Worm (Caenorhabditis elegans) whole organism, L4/young adult: ENCODE data around the gene sbt-1.

Experiments
- W03F9.2 ChIP-seq: fragments of 150-350 bp; optimal IDR thresholded peaks from 2 replicates; lab custom pipeline; 2014; ENCODE audit warnings: missing biosample characterization, missing genetic modification characterization
- dao-5 ChIP-seq: sonication (generic microtip); optimal IDR thresholded peaks from 2 replicates; lab custom pipeline; 2016; ENCODE audit warnings: missing genotype, missing genetic modification characterization, moderate library complexity, missing compliant biosample characterization
- him-1 ChIP-seq: sonication (generic microtip); optimal IDR thresholded peaks from 2 replicates; lab custom pipeline; 2016; ENCODE audit warnings: missing genotype, missing genetic modification reagents, missing genetic modification characterization, missing compliant biosample characterization

The sbt-1 gene

ce11 chrV:20828820-20829219, at the start of gene sbt-1:
Gene sbt-1 (minus strand): TSS chrV:20828881.
- TF ChIP-seq him-1 (tag; lab: Kevin White, UChicago) = peak; percentile 40
- no peak for TF ChIP-seq W03F9.2 (tag; lab: Kevin White, UChicago)

ce11 chrV:20875324-20875723, 46.6 kb upstream of the sbt-1 start:
- no peak for TF ChIP-seq W03F9.2 (tag; lab: Kevin White, UChicago)
- no peak for TF ChIP-seq dao-5
- TF ChIP-seq him-1 (tag; lab: Kevin White, UChicago) = no peak

DNA sequence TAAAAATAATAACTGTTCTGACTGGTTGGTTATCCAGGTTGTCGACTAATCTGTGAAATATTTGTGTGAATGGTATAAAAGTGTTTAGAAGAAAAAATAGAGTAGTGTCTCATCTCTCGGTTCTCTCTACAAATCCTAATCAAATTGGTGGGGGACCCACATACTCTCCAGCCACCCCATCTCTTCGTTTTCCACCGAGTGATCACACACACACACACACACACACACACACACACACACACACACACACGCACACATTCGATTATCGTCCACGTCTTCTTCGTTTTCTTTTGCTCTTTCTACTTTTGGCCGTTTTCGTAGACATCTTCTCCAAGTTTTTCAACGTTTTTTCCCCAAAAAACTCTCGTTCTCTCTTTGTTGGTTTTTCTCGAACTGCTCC, 44.5 kb upstream of the sbt-1 start:
- TF ChIP-seq W03F9.2 (tag; lab: Kevin White, UChicago) = no peak
- TF ChIP-seq him-1 (tag; lab: Kevin White, UChicago) = no peak
- no peak for TF ChIP-seq dao-5

ce11 chrV:20871194-20871593, 42.5 kb upstream of the sbt-1 start:
- no peak for TF ChIP-seq dao-5
- TF ChIP-seq W03F9.2 (tag; lab: Kevin White, UChicago) = no peak
- no peak for TF ChIP-seq him-1 (tag; lab: Kevin White, UChicago)

DNA sequence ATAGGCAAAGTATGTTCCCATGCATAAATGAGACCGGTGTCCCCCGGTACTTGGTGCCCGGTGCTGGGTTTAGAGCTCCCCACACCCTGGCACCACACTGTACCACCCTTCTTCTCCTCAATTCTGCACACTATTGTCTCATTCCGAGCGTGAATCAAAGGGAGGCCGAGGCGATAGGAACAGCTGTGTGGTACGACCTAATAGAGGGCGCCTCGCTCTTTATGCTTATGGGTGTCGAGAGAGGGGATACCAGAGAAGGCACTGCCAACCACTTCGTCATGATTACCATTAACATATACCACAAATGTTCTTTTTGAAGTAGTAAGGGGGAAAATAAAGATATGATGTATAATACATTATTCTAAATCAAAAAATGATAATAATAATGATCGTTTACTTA, 42.0 kb upstream of the sbt-1 start:
- no peak for TF ChIP-seq him-1 (tag; lab: Kevin White, UChicago)
- no peak for TF ChIP-seq dao-5
- TF ChIP-seq W03F9.2 (tag; lab: Kevin White, UChicago) = no peak

ce11 chrV:20868329-20868728, 39.6 kb upstream of the sbt-1 start, which contains the start of gene F31D4.8:
Gene F31D4.8 (minus strand): TSS chrV:20868429.
- TF ChIP-seq him-1 (tag; lab: Kevin White, UChicago) = no peak
- no peak for TF ChIP-seq W03F9.2 (tag; lab: Kevin White, UChicago)
- no peak for TF ChIP-seq dao-5

DNA sequence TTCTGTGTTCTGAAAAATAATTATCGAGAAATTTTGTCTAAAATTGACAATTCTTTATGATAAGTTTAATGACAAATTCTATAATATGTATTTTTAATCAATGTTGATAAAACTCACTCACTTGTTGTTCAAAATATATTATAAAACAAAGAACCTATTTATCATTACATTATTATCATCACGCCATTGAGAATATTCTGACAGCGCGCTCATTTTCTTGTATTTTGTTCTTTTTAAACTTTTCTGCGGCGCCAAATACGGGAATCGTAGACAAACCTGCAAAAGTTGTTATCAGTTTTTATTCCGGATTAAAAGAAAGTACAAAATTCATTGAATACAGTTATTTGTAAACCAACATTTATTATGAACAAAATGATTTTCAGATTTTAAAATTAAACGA, 37.7 kb upstream of the sbt-1 start:
- TF ChIP-seq W03F9.2 (tag; lab: Kevin White, UChicago) (peak; percentile 33), dao-5 (no peak), him-1 (tag; lab: Kevin White, UChicago) (no peak)

ce11 chrV:20862681-20863080, 34.0 kb upstream of the sbt-1 start, which contains the start of gene twk-35:
Gene twk-35 (plus strand): TSS chrV:20862981.
- TF ChIP-seq W03F9.2 (tag; lab: Kevin White, UChicago) (no peak), dao-5 (no peak)

DNA sequence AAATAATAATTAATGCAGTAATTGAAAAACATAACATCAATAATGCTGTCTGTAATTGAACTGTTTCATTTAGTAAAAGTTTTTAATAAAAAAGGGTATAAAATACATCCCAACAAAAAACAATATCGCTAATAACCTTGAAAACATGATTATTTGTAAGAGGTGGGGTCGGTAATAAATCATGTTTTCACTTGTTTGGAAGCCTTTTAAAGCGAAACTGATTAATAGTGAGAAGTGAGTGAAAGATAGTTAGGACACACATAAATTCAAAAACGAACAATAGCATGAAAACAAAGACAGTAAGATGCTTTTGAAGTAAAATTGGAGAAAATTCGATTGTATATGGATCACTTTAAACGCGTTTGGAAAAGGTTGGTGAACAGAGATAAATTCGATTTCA, 32.4 kb upstream of the sbt-1 start, which contains the start of gene try-4:
TSS of gene try-4 (minus strand) at position 74 of the 400 bp plus-strand sequence.
- no peak for TF ChIP-seq W03F9.2 (tag; lab: Kevin White, UChicago)
- TF ChIP-seq dao-5 = no peak
- no peak for TF ChIP-seq him-1 (tag; lab: Kevin White, UChicago)

DNA sequence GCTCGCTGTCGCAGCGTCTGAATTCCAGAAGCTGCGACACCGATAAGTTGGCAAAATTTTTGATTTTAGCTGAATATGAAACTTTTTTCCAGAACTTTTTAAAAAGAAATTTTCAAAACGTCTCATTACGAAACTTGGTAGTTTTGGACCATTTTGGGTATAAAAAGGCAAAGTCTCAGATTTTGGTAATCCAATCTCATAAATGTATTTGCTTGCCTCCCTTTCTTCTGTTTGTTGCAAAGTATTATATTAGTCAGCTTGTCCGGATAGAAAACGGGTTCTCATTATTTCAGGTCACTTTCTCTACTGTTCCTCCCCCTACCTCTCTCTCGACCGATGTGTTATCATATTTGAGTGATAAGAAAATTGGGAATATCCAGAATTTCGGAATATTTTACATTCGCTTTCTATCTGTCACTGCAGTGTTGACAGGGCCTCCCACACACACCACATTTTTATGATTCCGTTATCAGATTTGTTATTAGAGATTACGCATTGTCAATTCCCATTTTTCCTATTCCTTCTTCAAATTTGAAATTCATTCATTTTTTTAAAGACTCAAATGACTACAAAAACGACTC, 25.0 kb upstream of the sbt-1 start, which contains the start of gene F31D4.5:
TSS of gene F31D4.5 (plus strand) at position 491 of the 581 bp plus-strand sequence.
- no peak for TF ChIP-seq dao-5
- no peak for TF ChIP-seq him-1 (tag; lab: Kevin White, UChicago)
- TF ChIP-seq W03F9.2 (tag; lab: Kevin White, UChicago) = no peak

ce11 chrV:20851847-20852386, 23.2 kb upstream of the sbt-1 start, which contains the start of gene ndua-1:
Gene ndua-1 (minus strand): TSS chrV:20851897.
- no peak for TF ChIP-seq dao-5
- peak; percentile 60 for TF ChIP-seq W03F9.2 (tag; lab: Kevin White, UChicago)
- TF ChIP-seq him-1 (tag; lab: Kevin White, UChicago) = no peak

- TF ChIP-seq W03F9.2 (tag; lab: Kevin White, UChicago) = no peak
- no peak for TF ChIP-seq dao-5
- no peak for TF ChIP-seq him-1 (tag; lab: Kevin White, UChicago)
Measured at ce11 chrV:20850580-20850979, 21.9 kb upstream of the sbt-1 start, which contains the start of gene clec-264. Gene clec-264 (minus strand): TSS chrV:20850701.

DNA sequence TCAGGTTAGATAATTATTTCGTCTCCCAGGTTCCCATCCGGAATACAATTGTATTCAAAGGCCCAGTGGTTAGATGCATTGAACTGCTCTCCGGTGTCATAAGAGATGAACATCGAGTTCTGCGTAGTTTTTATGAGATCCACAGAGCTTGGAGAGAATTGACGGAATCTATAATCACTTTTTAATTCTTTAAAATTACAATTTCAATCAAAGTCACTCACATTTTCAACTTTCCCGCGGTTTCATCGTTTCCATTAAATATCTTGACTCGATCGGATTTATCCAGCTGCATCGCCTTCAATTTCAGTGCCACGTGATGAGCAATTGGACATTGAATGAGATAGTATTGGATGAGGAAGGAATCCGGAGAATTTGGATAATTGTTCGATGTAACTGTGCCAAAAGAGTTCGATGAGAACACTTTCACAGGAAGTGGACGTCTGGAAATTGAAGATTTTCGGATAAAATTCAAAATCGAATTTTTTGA, 19.1 kb upstream of the sbt-1 start:
- TF ChIP-seq him-1 (tag; lab: Kevin White, UChicago) (no peak), W03F9.2 (tag; lab: Kevin White, UChicago) (peak; percentile 24), dao-5 (no peak)

- TF ChIP-seq dao-5 (no peak), him-1 (tag; lab: Kevin White, UChicago) (peak; percentile 2), W03F9.2 (tag; lab: Kevin White, UChicago) (peak; percentile 76)
Measured at ce11 chrV:20845524-20846208, 17.0 kb upstream of the sbt-1 start, which contains the start of the genes F31D4.2 and fkb-6. Gene F31D4.2 (minus strand): TSS chrV:20845546. Gene fkb-6 (plus strand): TSS chrV:20846158.
